Worm (Caenorhabditis elegans): ENCODE results near the gene his-3.

DNA sequence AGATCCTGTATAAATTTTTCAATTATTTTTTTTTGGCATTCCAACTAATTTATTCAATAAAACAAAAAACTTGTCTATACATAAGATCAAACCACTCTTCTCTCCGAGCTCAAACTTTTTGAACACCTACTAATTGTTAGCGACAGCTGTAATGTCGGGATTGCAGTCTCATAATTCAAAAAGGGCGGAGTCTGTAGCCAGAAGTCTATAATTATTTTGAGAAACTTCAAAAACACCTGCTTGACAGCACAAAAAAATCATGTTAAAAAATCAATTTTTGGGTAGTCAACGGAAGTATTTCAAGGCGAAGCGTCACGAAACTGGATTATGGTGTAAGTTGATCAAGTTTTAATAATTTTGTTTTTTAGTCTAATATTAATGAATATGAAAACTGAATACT, 20.6 kb upstream of the his-3 start, which contains the start of gene srx-44:
- TF ChIP-seq Y48G9A.11 (GFP tag; IDR thresholded peaks at IDR 0.05) (no peak), nhr-11 (tag; optimal IDR thresholded peaks at IDR 0.05) (no peak), daf-19 (GFP tag; conservative IDR thresholded peaks at IDR 0.05) (no peak), fkh-10 (GFP tag; optimal IDR thresholded peaks at IDR 0.05) (no peak), T26A8.4 (GFP tag; IDR thresholded peaks at IDR 0.05) (no peak), ZK546.5 (tag; optimal IDR thresholded peaks at IDR 0.05) (no peak), pha-4 (GFP tag; IDR thresholded peaks at IDR 0.05) (no peak), pha-4 (tag; optimal IDR thresholded peaks at IDR 0.05) (no peak), lir-3 (tag; optimal IDR thresholded peaks at IDR 0.05) (no peak)
